Fruit fly (Drosophila melanogaster) whole organism, embryonic: ENCODE results near the gene Atat.

Experiments used
- Ada2b ChIP-seq: fragments of 200-800 bp; sonication (Bioruptor generic); IDR thresholded peaks from 2 replicates; pipeline ENCODE4 v1.3.6; 2022; ENCODE audit warnings: missing biosample characterization, missing genetic modification characterization
- Atf3 ChIP-seq: fragments of 200-800 bp; sonication (Bioruptor generic); optimal IDR thresholded peaks from 3 replicates; lab custom pipeline; 2016; ENCODE audit warnings: missing biosample characterization, missing genetic modification characterization
- CG10209 ChIP-seq: fragments of 200-800 bp; sonication (Bioruptor generic); optimal IDR thresholded peaks from 3 replicates; lab custom pipeline; 2017; ENCODE audit warnings: missing biosample characterization, mild to moderate bottlenecking, missing genetic modification characterization, missing genetic modification reagents
- CG11093 ChIP-seq: fragments of 200-800 bp; sonication (Bioruptor generic); IDR thresholded peaks from 3 replicates; pipeline ENCODE4 v1.3.6; 2022; ENCODE audit warnings: missing biosample characterization, missing genetic modification characterization
- CG11504 ChIP-seq: fragments of 200-800 bp; sonication (Bioruptor generic); optimal IDR thresholded peaks from 3 replicates; lab custom pipeline; 2019; ENCODE audit warnings: missing biosample characterization, mild to moderate bottlenecking, missing genetic modification characterization, moderate library complexity
- CG11695 ChIP-seq: fragments of 200-800 bp; sonication (Bioruptor generic); IDR thresholded peaks from 3 replicates; pipeline ENCODE4 v1.3.6; 2022; ENCODE audit warnings: missing biosample characterization, missing genetic modification characterization
- CG12155 ChIP-seq: fragments of 200-800 bp; sonication (Bioruptor generic); optimal IDR thresholded peaks from 3 replicates; lab custom pipeline; 2016; ENCODE audit warnings: missing biosample characterization, missing genetic modification characterization
- CG12219 ChIP-seq: fragments of 200-800 bp; sonication (Bioruptor generic); optimal IDR thresholded peaks from 3 replicates; lab custom pipeline; 2018; ENCODE audit warnings: missing biosample characterization, mild to moderate bottlenecking, missing genetic modification characterization
- CG15011 ChIP-seq: fragments of 200-800 bp; sonication (Bioruptor generic); optimal IDR thresholded peaks from 3 replicates; lab custom pipeline; 2018; ENCODE audit warnings: missing biosample characterization, mild to moderate bottlenecking, missing genetic modification characterization
- CG15269 ChIP-seq: fragments of 200-800 bp; sonication (Bioruptor generic); optimal IDR thresholded peaks from 2 replicates; lab custom pipeline; 2018; ENCODE audit warnings: missing biosample characterization, mild to moderate bottlenecking, missing genetic modification characterization, moderate library complexity
- CG15696 ChIP-seq: fragments of 200-800 bp; sonication (Bioruptor generic); optimal IDR thresholded peaks from 2 replicates; lab custom pipeline; 2019; ENCODE audit warnings: missing biosample characterization, mild to moderate bottlenecking, missing genetic modification characterization, moderate library complexity
- CG17186 ChIP-seq: fragments of 200-800 bp; sonication (Bioruptor generic); optimal IDR thresholded peaks from 3 replicates; lab custom pipeline; 2017; ENCODE audit warnings: missing biosample characterization, missing genetic modification reagents, missing genetic modification characterization
- CG17912 ChIP-seq: fragments of 200-800 bp; sonication (Bioruptor generic); optimal IDR thresholded peaks from 2 replicates; lab custom pipeline; 2018; ENCODE audit warnings: missing biosample characterization, mild to moderate bottlenecking, missing genetic modification characterization
- CG18011 ChIP-seq: fragments of 200-800 bp; sonication (Bioruptor generic); optimal IDR thresholded peaks from 2 replicates; lab custom pipeline; 2017; ENCODE audit warnings: missing biosample characterization, missing genetic modification characterization, mild to moderate bottlenecking, moderate library complexity, missing genotype
- CG18764 ChIP-seq: fragments of 200-800 bp; sonication (Bioruptor generic); optimal IDR thresholded peaks from 3 replicates; lab custom pipeline; 2016; ENCODE audit warnings: missing biosample characterization, missing genetic modification characterization
- CG2712 ChIP-seq: fragments of 200-800 bp; optimal IDR thresholded peaks from 3 replicates; lab custom pipeline; 2019; ENCODE audit warnings: missing biosample characterization, mild to moderate bottlenecking, missing genetic modification characterization, moderate library complexity
- CG30020 ChIP-seq: fragments of 200-800 bp; optimal IDR thresholded peaks from 2 replicates; lab custom pipeline; 2019; ENCODE audit warnings: missing biosample characterization, mild to moderate bottlenecking, missing genetic modification characterization, moderate library complexity
- CG30403 ChIP-seq: fragments of 200-800 bp; sonication (Bioruptor generic); optimal IDR thresholded peaks from 3 replicates; lab custom pipeline; 2016; ENCODE audit warnings: missing biosample characterization, missing genetic modification characterization
- CG3847 ChIP-seq: fragments of 200-800 bp; sonication (Bioruptor generic); IDR thresholded peaks from 2 replicates; pipeline ENCODE4 v1.3.6; 2022; ENCODE audit warnings: missing biosample characterization, missing genetic modification characterization
- CG43689 ChIP-seq: fragments of 200-800 bp; sonication (Bioruptor generic); IDR thresholded peaks from 2 replicates; pipeline ENCODE4 v1.3.6; 2022; ENCODE audit warnings: missing biosample characterization, missing genetic modification characterization
- CG4730 ChIP-seq: fragments of 200-800 bp; sonication (Bioruptor generic); IDR thresholded peaks from 2 replicates; pipeline ENCODE4 v1.3.6; 2022; ENCODE audit warnings: missing biosample characterization, missing genetic modification characterization
- CG5180 ChIP-seq: fragments of 200-800 bp; sonication (Bioruptor generic); optimal IDR thresholded peaks from 3 replicates; lab custom pipeline; 2017; ENCODE audit warnings: missing biosample characterization, missing genetic modification characterization, mild to moderate bottlenecking, moderate library complexity, missing genetic modification reagents
- CG8478 ChIP-seq: fragments of >200 bp; optimal IDR thresholded peaks from 2 replicates; lab custom pipeline; 2018
- CHES-1-like ChIP-seq: fragments of 200-800 bp; sonication (Bioruptor generic); optimal IDR thresholded peaks from 2 replicates; lab custom pipeline; 2016; ENCODE audit warnings: missing biosample characterization, missing genetic modification characterization
- Camta ChIP-seq: fragments of 200-800 bp; sonication (Bioruptor generic); optimal IDR thresholded peaks from 2 replicates; lab custom pipeline; 2016; ENCODE audit warnings: missing biosample characterization, missing genetic modification characterization
- E2f2 ChIP-seq: fragments of 200-800 bp; sonication (Bioruptor generic); IDR thresholded peaks from 2 replicates; pipeline ENCODE4 v1.3.6; 2022; ENCODE audit warnings: missing biosample characterization, missing genetic modification characterization
- Hr3 ChIP-seq: fragments of 200-800 bp; sonication (Bioruptor generic); optimal IDR thresholded peaks from 3 replicates; lab custom pipeline; 2016; ENCODE audit warnings: missing biosample characterization, missing genetic modification characterization
- Hsf ChIP-seq: fragments of 200-800 bp; sonication (Bioruptor generic); optimal IDR thresholded peaks from 3 replicates; lab custom pipeline; 2016; ENCODE audit warnings: missing biosample characterization, missing genetic modification characterization
- MBD-R2 ChIP-seq: fragments of 200-800 bp; sonication (Bioruptor generic); IDR thresholded peaks from 2 replicates; pipeline ENCODE4 v1.3.6; 2022; ENCODE audit warnings: missing biosample characterization, missing genetic modification characterization
- Rx ChIP-seq: fragments of 200-800 bp; sonication (Bioruptor generic); IDR thresholded peaks from 2 replicates; pipeline ENCODE4 v1.3.6; 2022; ENCODE audit warnings: missing biosample characterization, missing genetic modification characterization
- abd-A ChIP-seq: fragments of 200-800 bp; sonication (Bioruptor generic); optimal IDR thresholded peaks from 3 replicates; lab custom pipeline; 2019; ENCODE audit warnings: missing biosample characterization, mild to moderate bottlenecking, missing genetic modification characterization, moderate library complexity
- ac ChIP-seq: fragments of 200-800 bp; sonication (Bioruptor generic); optimal IDR thresholded peaks from 3 replicates; lab custom pipeline; 2017; ENCODE audit warnings: missing biosample characterization, mild to moderate bottlenecking, missing genetic modification characterization
- bsh ChIP-seq, 2 experiments: fragments of 200-800 bp; sonication (Bioruptor generic); optimal IDR thresholded peaks; 2 replicates each; lab custom pipeline; 2017 to 2018; ENCODE audit warnings: mild to moderate bottlenecking in 2 of 2, missing biosample characterization in 2 of 2, missing genetic modification characterization in 2 of 2, moderate library complexity in 1 of 2
- chif ChIP-seq, 2 experiments: fragments of 200-800 bp; sonication (Bioruptor generic); optimal IDR thresholded peaks; 3 replicates each; lab custom pipeline; 2016; ENCODE audit warnings: missing biosample characterization in 2 of 2, missing genetic modification characterization in 2 of 2
- crol ChIP-seq: fragments of 200-800 bp; sonication (Bioruptor generic); IDR thresholded peaks from 2 replicates; pipeline ENCODE4 v1.3.6; 2022; ENCODE audit warnings: missing biosample characterization, missing genetic modification characterization
- cwo ChIP-seq: fragments of 200-800 bp; sonication (Bioruptor generic); optimal IDR thresholded peaks from 3 replicates; lab custom pipeline; 2017; ENCODE audit warnings: missing biosample characterization, missing genetic modification characterization, mild to moderate bottlenecking, moderate library complexity, missing genetic modification reagents
- da ChIP-seq: fragments of 200-800 bp; sonication (Bioruptor generic); optimal IDR thresholded peaks from 2 replicates; lab custom pipeline; 2016; ENCODE audit warnings: missing biosample characterization, missing genetic modification characterization
- gfzf ChIP-seq: fragments of 200-800 bp; sonication (Bioruptor generic); optimal IDR thresholded peaks from 2 replicates; lab custom pipeline; 2016; ENCODE audit warnings: missing biosample characterization, mild to moderate bottlenecking, missing genetic modification characterization, moderate library complexity
- otp ChIP-seq: fragments of 200-800 bp; sonication (Bioruptor generic); IDR thresholded peaks from 3 replicates; pipeline ENCODE4, ENCODE4 v1.3.6; 2022; ENCODE audit warnings: missing biosample characterization, missing genetic modification characterization
- pb ChIP-seq: fragments of 200-800 bp; sonication (Bioruptor generic); optimal IDR thresholded peaks from 3 replicates; lab custom pipeline; 2016; ENCODE audit warnings: missing biosample characterization, missing genetic modification characterization
- salm ChIP-seq: fragments of 200-800 bp; sonication (Bioruptor generic); optimal IDR thresholded peaks from 2 replicates; lab custom pipeline; 2018; ENCODE audit warnings: missing biosample characterization, mild to moderate bottlenecking, missing genetic modification characterization
- seq ChIP-seq: fragments of 200-800 bp; sonication (Bioruptor generic); IDR thresholded peaks from 2 replicates; pipeline ENCODE4 v1.3.6; 2022; ENCODE audit warnings: missing biosample characterization, missing genetic modification characterization
- sim ChIP-seq: fragments of 200-800 bp; sonication (Bioruptor generic); IDR thresholded peaks from 2 replicates; pipeline ENCODE4 v1.3.6; 2022; ENCODE audit warnings: missing biosample characterization, missing genetic modification characterization
- slou ChIP-seq: fragments of 200-800 bp; sonication (Bioruptor generic); optimal IDR thresholded peaks from 3 replicates; lab custom pipeline; 2016; ENCODE audit warnings: missing biosample characterization, missing genetic modification characterization
- unpg ChIP-seq: fragments of 200-800 bp; sonication (Bioruptor generic); optimal IDR thresholded peaks from 3 replicates; lab custom pipeline; 2018; ENCODE audit warnings: missing biosample characterization, mild to moderate bottlenecking, missing genetic modification characterization, moderate library complexity
- wek ChIP-seq: fragments of 200-800 bp; sonication (Bioruptor generic); optimal IDR thresholded peaks from 3 replicates; lab custom pipeline; 2018; ENCODE audit warnings: missing biosample characterization, mild to moderate bottlenecking, missing genetic modification characterization, moderate library complexity
- zf30C ChIP-seq: fragments of 200-800 bp; sonication (Bioruptor generic); optimal IDR thresholded peaks from 3 replicates; lab custom pipeline; 2018; ENCODE audit warnings: missing biosample characterization, mild to moderate bottlenecking, missing genetic modification characterization
- zfh2 ChIP-seq: fragments of 200-800 bp; sonication (Bioruptor generic); optimal IDR thresholded peaks from 2 replicates; lab custom pipeline; 2016; ENCODE audit warnings: missing biosample characterization, missing genetic modification characterization

Gene Atat

dm6 chr3L:9442625-9443282 lies 16.2 kb upstream of the Atat start, which contains the start of gene Srg3 (continued):
- peak; percentile 13 for TF ChIP-seq CG18011 (GFP tag; lab: Kevin White, UChicago)
- no peak for TF ChIP-seq wek
- no peak for TF ChIP-seq sim (GFP tag; lab: Robert Waterston, UW)
- TF ChIP-seq CG2712 = no peak
- TF ChIP-seq CG10209 (GFP tag; lab: Kevin White, UChicago) = no peak
- TF ChIP-seq CG15269 (tag; lab: Kevin White, UChicago) = no peak
- no peak for TF ChIP-seq abd-A (tag; lab: Kevin White, UChicago)
- TF ChIP-seq pb (GFP tag; lab: Kevin White, UChicago) = no peak
- TF ChIP-seq CG15696 (tag; lab: Kevin White, UChicago) = no peak

dm6 chr3L:9441907-9442479 lies 15.4 kb upstream of the Atat start, which contains the start of the genes Bet3 and Nf-YA:
TSS of gene Bet3 (minus strand) at chr3L:9442267.
TSS of gene Nf-YA (minus strand) at chr3L:9442267.
- TF ChIP-seq crol (GFP tag; lab: Robert Waterston, UW) = no peak
- no peak for TF ChIP-seq seq (GFP tag; lab: Robert Waterston, UW)
- TF ChIP-seq E2f2 (GFP tag; lab: Robert Waterston, UW) = peak; percentile 34; the same call in 1 of the 2 replicates
- peak; percentile 68 for TF ChIP-seq CG30020 (tag; lab: Kevin White, UChicago)
- peak; percentile 47; the same call in 1 of the 2 replicates for TF ChIP-seq Ada2b
- peak; percentile 50 for TF ChIP-seq Hr3 (GFP tag; lab: Kevin White, UChicago)
- TF ChIP-seq da = peak; percentile 0
- TF ChIP-seq otp (GFP tag; lab: Robert Waterston, UW) = no peak
- peak; percentile 41 for TF ChIP-seq slou (GFP tag; lab: Kevin White, UChicago)
- TF ChIP-seq CG43689 = no peak
- peak; percentile 51 for TF ChIP-seq zfh2 (GFP tag; lab: Kevin White, UChicago)
- TF ChIP-seq CG5180 = no peak
- peak; percentile 60 for TF ChIP-seq Hsf (GFP tag; lab: Kevin White, UChicago)
- peak; percentile 10 to 57 for TF ChIP-seq chif (GFP tag; optimal IDR thresholded peaks at IDR 0.05; lab: Kevin White, UChicago)
- no peak for TF ChIP-seq salm (tag; lab: Kevin White, UChicago)
- peak; percentile 42 for TF ChIP-seq CG12155 (GFP tag; lab: Kevin White, UChicago)
- TF ChIP-seq CG4730 = 0 out of 2 replicates have a peak, but pooled peaks have one; percentile 19
- TF ChIP-seq Camta (GFP tag; lab: Kevin White, UChicago) = peak; percentile 53
- no peak for TF ChIP-seq cwo (GFP tag; lab: Kevin White, UChicago)
- TF ChIP-seq CG12219 (GFP tag; lab: Kevin White, UChicago) = no peak
- no peak for TF ChIP-seq zf30C
- TF ChIP-seq CG18764 (GFP tag; lab: Kevin White, UChicago) = peak; percentile 6
- peak; percentile 62 for TF ChIP-seq CG17912 (GFP tag; lab: Kevin White, UChicago)
- no peak for TF ChIP-seq CG15011 (GFP tag; lab: Kevin White, UChicago)
- no peak for TF ChIP-seq ac (GFP tag; lab: Kevin White, UChicago)
- TF ChIP-seq bsh (GFP tag; optimal IDR thresholded peaks at IDR 0.05; lab: Kevin White, UChicago) = peak in 1 of 2 experiments; percentile 28
- TF ChIP-seq CG15269 (tag; lab: Kevin White, UChicago) = peak; percentile 39
- TF ChIP-seq Rx (GFP tag; lab: Robert Waterston, UW) = 0 out of 2 replicates have a peak, but pooled peaks have one; percentile 33
- peak; percentile 74 for TF ChIP-seq CG30403 (GFP tag; lab: Kevin White, UChicago)
- TF ChIP-seq CHES-1-like (GFP tag; lab: Kevin White, UChicago) = peak; percentile 63
- TF ChIP-seq CG11504 = no peak
- no peak for TF ChIP-seq CG11695 (GFP tag; lab: Robert Waterston, UW)
- peak; percentile 54 for TF ChIP-seq gfzf (GFP tag; lab: Kevin White, UChicago)
- TF ChIP-seq CG17186 (GFP tag; lab: Kevin White, UChicago) = peak; percentile 31
- no peak for TF ChIP-seq unpg (GFP tag; lab: Kevin White, UChicago)
- peak; percentile 95 for TF ChIP-seq MBD-R2 (GFP tag; lab: Robert Waterston, UW)
- TF ChIP-seq CG3847 (GFP tag; lab: Robert Waterston, UW) = peak; percentile 73
- no peak for TF ChIP-seq CG8478 (lab: Kevin White, UChicago)
- 0 out of 3 replicates have a peak, but pooled peaks have one; percentile 17 for TF ChIP-seq CG11093 (GFP tag; lab: Robert Waterston, UW)
- peak; percentile 24 for TF ChIP-seq Atf3 (GFP tag; lab: Kevin White, UChicago)
